Worm (Caenorhabditis elegans): Measurements from ENCODE around the gene cup-16.

Gene cup-16

DNA sequence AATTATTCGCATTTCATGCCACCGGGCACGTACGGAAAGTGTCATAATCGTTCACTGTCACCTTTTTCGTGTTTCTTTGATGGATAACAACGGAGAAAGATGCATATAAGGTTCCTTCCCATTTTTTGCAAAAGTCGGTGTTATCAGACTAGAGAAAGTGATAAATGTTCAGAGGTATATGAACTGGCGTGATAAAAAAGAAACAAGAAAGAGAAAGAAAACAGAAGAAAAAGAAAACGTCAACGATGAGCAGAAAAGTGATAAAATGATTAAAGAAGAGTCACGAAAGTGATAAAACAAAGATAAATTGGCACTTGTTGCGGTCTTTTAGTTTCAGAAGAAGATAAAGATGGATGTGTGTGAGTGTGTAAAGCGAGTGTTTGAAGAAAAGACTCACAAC is 23.3 kb downstream of the cup-16 start:
- TF ChIP-seq lin-13 (GFP tag; optimal IDR thresholded peaks at IDR 0.05) (no peak), mdl-1 (tag; optimal IDR thresholded peaks at IDR 0.05) (no peak), sma-9 (GFP tag; optimal IDR thresholded peaks at IDR 0.05) (peak; percentile 28), sma-9 (tag; optimal IDR thresholded peaks at IDR 0.05) (no peak), lsy-2 (tag; optimal IDR thresholded peaks at IDR 0.05) (no peak), blmp-1 (tag; optimal IDR thresholded peaks at IDR 0.05; ENCODE audit: insufficient read depth) (peak; percentile 88), aly-2 (tag; optimal IDR thresholded peaks at IDR 0.05) (no peak), sem-4 (tag; optimal IDR thresholded peaks at IDR 0.05) (no peak), sma-3 (GFP tag; optimal IDR thresholded peaks at IDR 0.05) (no peak), nhr-21 (tag; optimal IDR thresholded peaks at IDR 0.05) (peak; percentile 19), nhr-11 (tag; optimal IDR thresholded peaks at IDR 0.05) (no peak), C34F6.9 (tag; optimal IDR thresholded peaks at IDR 0.05) (peak; percentile 7), nhr-129 (tag; optimal IDR thresholded peaks at IDR 0.05) (no peak), nhr-25 (tag; optimal IDR thresholded peaks at IDR 0.05) (no peak), ztf-4 (tag; optimal IDR thresholded peaks at IDR 0.05) (no peak), nhr-237 (tag; optimal IDR thresholded peaks at IDR 0.05) (no peak), peb-1 (tag; optimal IDR thresholded peaks at IDR 0.05) (no peak), dmd-4 (tag; optimal IDR thresholded peaks at IDR 0.05) (no peak), unc-39 (tag; optimal IDR thresholded peaks at IDR 0.05) (no peak), F13H6.1 (tag; optimal IDR thresholded peaks at IDR 0.05) (no peak), snpc-4 (tag; optimal IDR thresholded peaks at IDR 0.05) (no peak), skn-1 (tag; optimal IDR thresholded peaks at IDR 0.05) (no peak), gmeb-1 (tag; optimal IDR thresholded peaks at IDR 0.05) (no peak), ceh-16 (tag; optimal IDR thresholded peaks at IDR 0.05) (no peak), R02D3.7 (tag; optimal IDR thresholded peaks at IDR 0.05) (no peak), unc-62 (GFP tag; optimal IDR thresholded peaks at IDR 0.05) (no peak), ZK546.5 (tag; optimal IDR thresholded peaks at IDR 0.05) (no peak), lin-11 (tag; optimal IDR thresholded peaks at IDR 0.05) (no peak), nhr-23 (tag; optimal IDR thresholded peaks at IDR 0.05) (no peak), fos-1 (tag; optimal IDR thresholded peaks at IDR 0.05) (peak; percentile 17), mbf-1 (tag; optimal IDR thresholded peaks at IDR 0.05) (no peak), ztf-11 (tag; optimal IDR thresholded peaks at IDR 0.05) (no peak), unc-55 (GFP tag; optimal IDR thresholded peaks at IDR 0.05) (no peak), elt-3 (tag; optimal IDR thresholded peaks at IDR 0.05) (no peak), nhr-77 (tag; optimal IDR thresholded peaks at IDR 0.05) (no peak), ama-1 (optimal IDR thresholded peaks at IDR 0.05) (no peak), Y55F3AM.14 (GFP tag; optimal IDR thresholded peaks at IDR 0.05) (no peak), nhr-6 (tag; optimal IDR thresholded peaks at IDR 0.05) (no peak), crh-2 (tag; optimal IDR thresholded peaks at IDR 0.05) (no peak), ztf-1 (GFP tag; conservative IDR thresholded peaks at IDR 0.05) (no peak)

DNA sequence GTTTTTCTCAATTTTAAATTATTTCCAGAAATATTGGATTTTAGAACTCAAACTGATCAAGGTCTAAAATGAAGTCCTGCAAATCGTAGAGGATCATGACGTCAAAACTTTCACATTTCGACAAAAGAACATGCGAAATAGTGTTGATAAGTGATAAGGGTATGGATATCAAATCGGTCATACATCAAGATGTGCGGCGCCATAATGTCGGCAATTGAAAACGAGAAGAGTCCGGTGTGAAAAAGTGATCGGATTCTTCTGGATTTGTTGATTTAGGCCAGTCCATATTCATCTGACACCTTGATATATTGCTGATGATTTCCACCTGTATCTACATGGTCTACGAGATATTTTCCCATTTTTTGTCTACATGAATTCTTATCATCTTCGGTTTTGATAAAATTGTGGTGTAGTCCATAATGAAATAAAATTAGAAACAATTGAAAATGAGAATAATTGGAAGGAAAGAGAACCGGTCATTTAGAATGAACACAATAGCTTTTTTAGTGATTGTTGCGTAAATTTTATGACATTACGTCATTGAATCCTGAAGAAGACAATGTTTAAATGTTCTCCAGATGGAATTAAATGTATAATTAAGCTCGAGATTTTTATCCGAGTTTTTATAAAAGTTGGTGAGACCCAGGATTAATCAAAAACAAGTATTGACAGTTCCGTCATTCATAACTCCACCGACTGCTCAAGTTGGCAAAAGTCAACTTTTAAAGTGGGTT is 24.2 kb downstream of the cup-16 start:
- TF ChIP-seq nhr-77 (tag; optimal IDR thresholded peaks at IDR 0.05) (no peak), ztf-1 (GFP tag; conservative IDR thresholded peaks at IDR 0.05) (no peak), nhr-21 (tag; optimal IDR thresholded peaks at IDR 0.05) (peak; percentile 65)

DNA sequence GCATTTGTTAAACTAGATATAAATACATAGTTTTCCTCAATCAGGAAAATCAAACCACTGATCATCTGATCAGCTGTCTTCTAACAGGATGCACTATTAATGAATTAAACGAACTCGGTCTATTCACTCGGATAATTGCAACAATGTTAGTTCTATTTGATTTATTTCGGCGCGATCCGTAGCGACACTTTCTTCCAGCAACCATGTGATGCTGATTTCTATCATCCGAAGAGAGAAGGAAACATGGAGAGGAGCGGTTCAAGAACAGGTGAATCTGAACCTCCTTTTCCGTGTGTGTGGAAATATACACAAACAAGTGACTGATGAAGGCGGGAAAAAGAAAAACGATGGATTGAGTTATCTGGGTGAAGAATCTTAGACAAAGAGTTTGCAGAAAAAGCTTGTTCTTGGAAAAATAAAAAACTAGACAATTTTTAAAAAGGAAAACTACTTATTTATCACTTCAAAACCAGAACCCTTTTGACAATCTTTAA is 24.8 kb downstream of the cup-16 start:
- TF ChIP-seq nhr-21 (tag; optimal IDR thresholded peaks at IDR 0.05) (peak; percentile 65), nhr-11 (tag; optimal IDR thresholded peaks at IDR 0.05) (no peak), nhr-129 (tag; optimal IDR thresholded peaks at IDR 0.05) (no peak)
